Worm (Caenorhabditis elegans) whole organism, L4 larva: ENCODE data around the gene byn-1.

Experiments used
- F10B5.3 ChIP-seq: sonication (generic microtip); optimal IDR thresholded peaks from 2 replicates; lab custom pipeline; 2016; ENCODE audit warnings: mild to moderate bottlenecking, missing genetic modification characterization, missing compliant biosample characterization
- T20F7.1 ChIP-seq: fragments of 200-800 bp; sonication (Bioruptor generic); optimal IDR thresholded peaks from 2 replicates; lab custom pipeline; 2018; ENCODE audit warnings: mild to moderate bottlenecking, missing genetic modification characterization, missing compliant biosample characterization
- Y105C5A.15 ChIP-seq: fragments of 200-800 bp; sonication (Bioruptor generic); IDR thresholded peaks from 2 replicates; pipeline ENCODE4 v1.3.6; 2022; ENCODE audit warnings: missing genetic modification characterization, missing compliant biosample characterization
- Y48G9A.11 ChIP-seq: fragments of 200-800 bp; sonication (Bioruptor generic); IDR thresholded peaks from 2 replicates; pipeline ENCODE4 v1.3.6; 2022; ENCODE audit warnings: missing genetic modification reagents, missing genetic modification characterization, missing compliant biosample characterization
- Y75B8A.6 ChIP-seq: fragments of 200-800 bp; sonication (Bioruptor generic); IDR thresholded peaks from 2 replicates; pipeline ENCODE4 v1.3.6; 2022; ENCODE audit warnings: missing genetic modification reagents, missing genetic modification characterization, missing compliant biosample characterization
- aha-1 ChIP-seq: fragments of 150-350 bp; peaks from one replicate; lab custom pipeline; 2014; ENCODE audit warnings: missing biosample characterization, missing genetic modification characterization
- ama-1 ChIP-seq: fragments of 150-350 bp; optimal IDR thresholded peaks from 2 replicates; lab custom pipeline; 2014; ENCODE audit warnings: inconsistent platforms, mixed read lengths
- arid-1 ChIP-seq: fragments of 200-800 bp; sonication (Bioruptor generic); conservative IDR thresholded peaks from 2 replicates; pipeline ENCODE4 v1.3.6; 2022; ENCODE audit warnings: missing genetic modification reagents, missing genetic modification characterization, missing compliant biosample characterization
- ceh-32 ChIP-seq: sonication (generic microtip); optimal IDR thresholded peaks from 2 replicates; lab custom pipeline; 2016; ENCODE audit warnings: mild to moderate bottlenecking, missing genetic modification characterization, missing compliant biosample characterization; ENCODE audit not compliant: poor library complexity
- ceh-44 ChIP-seq: fragments of 200-800 bp; sonication (Bioruptor generic); IDR thresholded peaks from 2 replicates; pipeline ENCODE4 v1.3.6; 2022; ENCODE audit warnings: missing genetic modification reagents, missing genetic modification characterization, missing compliant biosample characterization
- ceh-62 ChIP-seq: sonication (generic microtip); optimal IDR thresholded peaks from 2 replicates; lab custom pipeline; 2017; ENCODE audit warnings: missing biosample characterization, missing genetic modification characterization
- ceh-82 ChIP-seq: sonication (generic microtip); optimal IDR thresholded peaks from 2 replicates; lab custom pipeline; 2017; ENCODE audit warnings: missing biosample characterization, missing genetic modification characterization
- cey-2 ChIP-seq: sonication (generic microtip); optimal IDR thresholded peaks from 3 replicates; lab custom pipeline; 2017; ENCODE audit warnings: missing genetic modification characterization, mild to moderate bottlenecking, missing compliant biosample characterization, antibody characterized with exemption, borderline replicate concordance; ENCODE audit not compliant: insufficient read depth
- ctbp-1 ChIP-seq: fragments of 200-800 bp; sonication (Bioruptor generic); IDR thresholded peaks from 2 replicates; pipeline ENCODE4 v1.3.6; 2022; ENCODE audit warnings: missing genetic modification reagents, missing genetic modification characterization, missing compliant biosample characterization
- dmd-6 ChIP-seq: fragments of 200-800 bp; sonication (Bioruptor generic); IDR thresholded peaks from 2 replicates; pipeline ENCODE4 v1.3.6; 2022; ENCODE audit warnings: missing genetic modification reagents, missing genetic modification characterization, missing compliant biosample characterization
- egl-27 ChIP-seq: sonication (generic microtip); optimal IDR thresholded peaks from 3 replicates; lab custom pipeline; 2017; ENCODE audit warnings: missing biosample characterization, missing genetic modification reagents, missing genetic modification characterization
- egl-43 ChIP-seq: fragments of 200-800 bp; sonication (Bioruptor generic); IDR thresholded peaks from 2 replicates; pipeline ENCODE4 v1.3.6; 2022; ENCODE audit warnings: missing genetic modification reagents, missing genetic modification characterization, missing compliant biosample characterization
- fos-1 ChIP-seq: fragments of 150-350 bp; optimal IDR thresholded peaks from 2 replicates; lab custom pipeline; 2014; ENCODE audit warnings: missing biosample characterization, missing genetic modification characterization
- gei-8 ChIP-seq: fragments of 200-800 bp; sonication (Bioruptor generic); optimal IDR thresholded peaks from 2 replicates; lab custom pipeline; 2018; ENCODE audit warnings: mild to moderate bottlenecking, missing genetic modification characterization, missing compliant biosample characterization
- hlh-11 ChIP-seq: fragments of 200-800 bp; sonication (Bioruptor generic); optimal IDR thresholded peaks from 2 replicates; lab custom pipeline; 2018; ENCODE audit warnings: mild to moderate bottlenecking, missing genetic modification characterization, missing compliant biosample characterization
- lim-7 ChIP-seq: fragments of 200-800 bp; sonication (Bioruptor generic); IDR thresholded peaks from 2 replicates; pipeline ENCODE4 v1.3.6; 2022; ENCODE audit warnings: missing genetic modification characterization, missing compliant biosample characterization
- lin-15B ChIP-seq: fragments of 150-350 bp; sonication (generic microtip); optimal IDR thresholded peaks from 3 replicates; lab custom pipeline; 2014; ENCODE audit warnings: missing biosample characterization, missing genetic modification characterization
- lin-29 ChIP-seq: fragments of 200-800 bp; sonication (Bioruptor generic); IDR thresholded peaks from 2 replicates; pipeline ENCODE4 v1.3.6; 2022; ENCODE audit warnings: missing genetic modification reagents, missing genetic modification characterization, missing compliant biosample characterization
- lir-3 ChIP-seq: sonication (generic microtip); optimal IDR thresholded peaks from 2 replicates; lab custom pipeline; 2016; ENCODE audit warnings: mild to moderate bottlenecking, missing genetic modification characterization, missing compliant biosample characterization
- lsy-2 ChIP-seq, 2 experiments: fragments of 150-350 bp in 1 of 2; sonication (generic microtip) in 1 of 2; optimal IDR thresholded peaks; 2 replicates each; lab custom pipeline; 2014 to 2017; ENCODE audit warnings: missing biosample characterization in 2 of 2, missing genetic modification characterization in 2 of 2
- mdl-1 ChIP-seq, 2 experiments: fragments of 150-350 bp in 1 of 2; sonication (generic microtip) in 1 of 2; optimal IDR thresholded peaks; 2 replicates each; lab custom pipeline; 2014 to 2017; ENCODE audit warnings: missing biosample characterization in 2 of 2, missing genetic modification characterization in 2 of 2
- mep-1 ChIP-seq: fragments of 150-350 bp; sonication (generic microtip); optimal IDR thresholded peaks from 3 replicates; lab custom pipeline; 2014; ENCODE audit warnings: missing biosample characterization, missing genetic modification characterization
- nhr-102 ChIP-seq: sonication (generic microtip); optimal IDR thresholded peaks from 2 replicates; lab custom pipeline; 2016; ENCODE audit warnings: mild to moderate bottlenecking, missing genetic modification characterization, moderate library complexity, missing compliant biosample characterization
- nhr-237 ChIP-seq: sonication (generic microtip); optimal IDR thresholded peaks from 2 replicates; lab custom pipeline; 2017; ENCODE audit warnings: missing biosample characterization, missing genetic modification characterization
- nhr-25 ChIP-seq: sonication (generic microtip); optimal IDR thresholded peaks from 2 replicates; lab custom pipeline; 2017; ENCODE audit warnings: missing genetic modification characterization, mild to moderate bottlenecking, missing compliant biosample characterization, antibody characterized with exemption, moderate library complexity, borderline replicate concordance; ENCODE audit not compliant: insufficient read depth
- nhr-28 ChIP-seq: fragments of 150-350 bp; optimal IDR thresholded peaks from 2 replicates; lab custom pipeline; 2014; ENCODE audit warnings: missing biosample characterization, missing genetic modification characterization
- nhr-42 ChIP-seq: fragments of 200-800 bp; sonication (Bioruptor generic); IDR thresholded peaks from 2 replicates; pipeline ENCODE4 v1.3.6; 2022; ENCODE audit warnings: missing genetic modification characterization, missing compliant biosample characterization
- nhr-6 ChIP-seq: fragments of 150-350 bp; optimal IDR thresholded peaks from 2 replicates; lab custom pipeline; 2014; ENCODE audit warnings: missing biosample characterization, missing genetic modification characterization
- nhr-77 ChIP-seq: fragments of 150-350 bp; optimal IDR thresholded peaks from 2 replicates; lab custom pipeline; 2014; ENCODE audit warnings: missing biosample characterization, missing genetic modification characterization
- rbr-2 ChIP-seq: sonication (generic microtip); optimal IDR thresholded peaks from 2 replicates; lab custom pipeline; 2016; ENCODE audit warnings: missing genotype, missing genetic modification characterization, missing compliant biosample characterization
- saeg-2 ChIP-seq: fragments of 200-800 bp; sonication (Bioruptor generic); IDR thresholded peaks from 2 replicates; pipeline ENCODE4 v1.3.6; 2022; ENCODE audit warnings: missing genetic modification reagents, missing genetic modification characterization, missing compliant biosample characterization
- set-16 ChIP-seq: fragments of 200-800 bp; sonication (Bioruptor generic); IDR thresholded peaks from 2 replicates; pipeline ENCODE4 v1.3.6; 2022; ENCODE audit warnings: missing genetic modification reagents, missing genetic modification characterization, missing compliant biosample characterization
- snpc-1.2 ChIP-seq: fragments of 200-800 bp; sonication (Bioruptor generic); IDR thresholded peaks from 2 replicates; pipeline ENCODE4 v1.3.6; 2022; ENCODE audit warnings: missing genetic modification reagents, missing genetic modification characterization, missing compliant biosample characterization
- spr-1 ChIP-seq: sonication (generic microtip); optimal IDR thresholded peaks from 2 replicates; lab custom pipeline; 2016; ENCODE audit warnings: mild to moderate bottlenecking, missing genetic modification characterization, missing compliant biosample characterization
- tag-97 ChIP-seq: fragments of 200-800 bp; sonication (Bioruptor generic); IDR thresholded peaks from 2 replicates; pipeline ENCODE4 v1.3.6; 2022; ENCODE audit warnings: missing genetic modification characterization, missing compliant biosample characterization
- unc-62 ChIP-seq, 3 experiments: fragments of 150-350 bp in 1 of 3; sonication (generic microtip); optimal IDR thresholded peaks in 2 of 3; peaks in 1 of 3; 1 replicate in 1 of 3; 2 replicates in 2 of 3; lab custom pipeline; 2014 to 2017; ENCODE audit warnings: missing biosample characterization in 3 of 3, missing genetic modification characterization in 3 of 3, missing genetic modification reagents in 3 of 3, missing genotype in 1 of 3
- vab-7 ChIP-seq: fragments of 200-800 bp; sonication (Bioruptor generic); IDR thresholded peaks from 2 replicates; pipeline ENCODE4 v1.3.6; 2022; ENCODE audit warnings: missing genetic modification reagents, missing genetic modification characterization, missing compliant biosample characterization
- zfp-2 ChIP-seq: sonication (generic microtip); optimal IDR thresholded peaks from 2 replicates; lab custom pipeline; 2016; ENCODE audit warnings: mild to moderate bottlenecking, missing genetic modification characterization, missing compliant biosample characterization
- zip-2 ChIP-seq: fragments of 150-350 bp; optimal IDR thresholded peaks from 2 replicates; lab custom pipeline; 2014; ENCODE audit warnings: missing biosample characterization, missing genetic modification characterization

The byn-1 gene

DNA sequence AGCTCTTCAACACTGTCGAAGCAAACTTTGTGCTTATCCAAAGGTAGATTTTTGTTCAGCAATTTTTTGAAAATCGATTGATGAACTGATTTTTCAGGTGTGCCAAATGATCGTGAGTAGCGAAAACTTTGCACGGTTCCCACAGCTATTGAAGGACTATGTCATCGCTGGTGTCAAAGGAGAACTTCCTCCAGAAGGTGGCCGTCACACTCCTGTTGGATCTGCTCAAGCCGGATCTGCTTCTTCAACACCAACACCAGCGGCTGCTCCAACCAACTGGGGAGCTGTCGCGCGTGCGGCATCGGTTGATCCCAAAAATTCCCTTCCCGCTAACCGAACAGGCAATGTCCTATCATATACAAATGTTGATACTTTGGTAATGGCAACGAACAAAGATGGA lies 21.6 kb downstream of the byn-1 start:
- peak; percentile 43; the same call in 1 of the 2 replicates for TF ChIP-seq set-16 (GFP tag; lab: Robert Waterston, UW)
- TF ChIP-seq egl-27 (tag; lab: Kevin White, UChicago) = no peak

DNA sequence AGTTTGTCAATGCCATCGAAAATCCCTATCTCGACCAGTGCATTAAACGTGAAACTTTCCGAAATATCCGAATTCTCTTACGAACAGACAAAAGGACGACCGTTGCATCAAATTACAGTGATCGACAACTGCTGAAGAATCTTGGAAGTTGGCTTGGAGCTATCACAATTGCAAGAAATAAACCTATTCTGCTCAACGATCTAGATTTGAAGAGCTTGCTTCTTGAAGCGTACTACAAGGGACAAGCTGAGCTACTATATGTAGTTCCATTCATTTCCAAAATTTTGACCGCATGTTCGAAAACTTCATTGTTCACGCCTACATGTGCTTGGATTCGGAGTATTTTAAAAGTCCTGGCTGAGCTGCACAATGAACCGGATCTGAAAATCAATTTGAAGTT lies 22.2 kb downstream of the byn-1 start:
- no peak for TF ChIP-seq Y105C5A.15
- TF ChIP-seq aha-1 (tag; lab: Kevin White, UChicago) = peak; percentile 95
- no peak for TF ChIP-seq cey-2 (tag; lab: Kevin White, UChicago)
- peak in 1 of 2 experiments; percentile 85 for TF ChIP-seq unc-62 (GFP tag; optimal IDR thresholded peaks at IDR 0.05 in 1 of 2; lab: Kevin White, UChicago)
- no peak for TF ChIP-seq unc-62 (tag; optimal IDR thresholded peaks at IDR 0.05; lab: Kevin White, UChicago)

DNA sequence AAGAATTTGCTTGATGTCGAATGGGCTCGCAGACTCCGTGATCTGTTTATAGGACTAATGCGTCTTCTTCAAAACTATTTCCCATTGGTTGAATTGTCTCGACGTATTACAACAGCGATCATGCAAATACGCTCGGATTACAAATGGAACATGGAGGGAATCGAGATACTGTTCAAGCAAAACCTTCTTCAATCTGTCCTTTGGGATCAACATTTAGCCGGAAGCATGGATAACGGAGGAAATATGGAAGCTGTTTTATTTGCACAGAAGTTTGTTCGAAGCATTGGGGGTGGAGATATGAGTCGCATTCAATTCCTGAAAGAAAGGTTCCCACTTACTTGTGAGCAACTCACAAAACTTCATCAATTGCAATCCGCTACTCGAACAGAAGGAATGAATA lies 24.0 kb downstream of the byn-1 start:
- TF ChIP-seq spr-1 (tag; lab: Kevin White, UChicago) (no peak), unc-62 (GFP tag; optimal IDR thresholded peaks at IDR 0.05 in 1 of 2; lab: Kevin White, UChicago) (peak in 1 of 2 experiments; percentile 95), unc-62 (tag; optimal IDR thresholded peaks at IDR 0.05; lab: Kevin White, UChicago) (no peak)

DNA sequence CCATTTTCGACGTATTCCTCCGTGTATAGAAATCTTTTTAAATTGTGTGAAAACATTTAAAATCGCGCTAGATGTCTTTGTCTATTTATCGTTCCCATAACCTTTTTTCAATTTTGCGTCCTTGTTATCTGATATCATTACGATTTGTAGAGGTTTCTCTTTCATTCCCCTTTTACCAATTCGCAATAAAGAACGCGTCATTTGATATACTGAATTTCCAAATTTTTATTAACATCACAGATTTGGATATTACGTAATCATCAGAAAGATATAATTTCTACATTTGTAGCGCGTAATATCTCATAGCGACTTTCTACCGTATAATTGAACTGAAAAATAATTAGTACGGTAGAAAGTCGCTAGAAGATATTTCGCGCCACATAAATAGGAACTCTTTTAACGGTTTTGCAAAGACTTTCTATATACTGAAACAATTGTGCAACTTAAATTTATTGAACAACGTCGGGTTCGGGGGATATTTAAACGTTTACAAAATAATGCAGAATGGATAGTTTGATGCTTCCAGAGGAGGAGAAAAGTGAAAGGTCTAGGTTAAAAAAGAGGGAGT lies 27.0 kb downstream of the byn-1 start:
- TF ChIP-seq set-16 (GFP tag; lab: Robert Waterston, UW) = no peak
- TF ChIP-seq mdl-1 (tag; optimal IDR thresholded peaks at IDR 0.05; lab: Kevin White, UChicago) = no peak
- no peak for TF ChIP-seq Y105C5A.15
- peak; percentile 31 for TF ChIP-seq nhr-102 (tag; lab: Kevin White, UChicago)
- no peak for TF ChIP-seq ctbp-1
- TF ChIP-seq F10B5.3 (tag; lab: Kevin White, UChicago) = no peak
- TF ChIP-seq nhr-42 = no peak
- no peak for TF ChIP-seq nhr-25
- TF ChIP-seq ama-1 (lab: Kevin White, UChicago) = peak; percentile 18
- no peak for TF ChIP-seq nhr-28 (tag; lab: Kevin White, UChicago)
- no peak for TF ChIP-seq gei-8 (GFP tag; lab: Kevin White, UChicago)
- TF ChIP-seq egl-43 (GFP tag; lab: Robert Waterston, UW) = no peak
- TF ChIP-seq ceh-82 (tag; lab: Kevin White, UChicago) = no peak
- no peak for TF ChIP-seq rbr-2 (tag; lab: Kevin White, UChicago)
- TF ChIP-seq arid-1 = peak; percentile 37; the same call in 1 of the 2 replicates
- no peak for TF ChIP-seq saeg-2 (GFP tag; lab: Robert Waterston, UW)
- 0 out of 2 replicates have a peak, but pooled peaks have one; percentile 28 for TF ChIP-seq Y75B8A.6 (GFP tag; lab: Robert Waterston, UW)
- TF ChIP-seq lir-3 (tag; lab: Kevin White, UChicago) = no peak
- TF ChIP-seq aha-1 (tag; lab: Kevin White, UChicago) = peak; percentile 9
- TF ChIP-seq Y48G9A.11 (GFP tag; lab: Robert Waterston, UW) = 0 out of 2 replicates have a peak, but pooled peaks have one; percentile 39
- TF ChIP-seq ceh-62 (tag; lab: Kevin White, UChicago) = no peak
- no peak for TF ChIP-seq dmd-6 (GFP tag; lab: Robert Waterston, UW)
- TF ChIP-seq tag-97 (GFP tag; lab: Robert Waterston, UW) = no peak
- no peak for TF ChIP-seq zfp-2 (tag; lab: Kevin White, UChicago)
- TF ChIP-seq ceh-32 (tag; lab: Kevin White, UChicago) = no peak
- no peak for TF ChIP-seq lim-7 (GFP tag; lab: Robert Waterston, UW)
- peak in 1 of 2 experiments; percentile 1 for TF ChIP-seq lsy-2 (tag; optimal IDR thresholded peaks at IDR 0.05; lab: Kevin White, UChicago)
- TF ChIP-seq nhr-237 (tag; lab: Kevin White, UChicago) = no peak
- peak; percentile 37 for TF ChIP-seq mep-1 (tag; lab: Kevin White, UChicago)
- no peak for TF ChIP-seq snpc-1.2 (GFP tag; lab: Robert Waterston, UW)
- TF ChIP-seq nhr-77 (tag; lab: Kevin White, UChicago) = no peak
- TF ChIP-seq lin-29 (GFP tag; lab: Robert Waterston, UW) = no peak
- no peak for TF ChIP-seq ceh-44
- TF ChIP-seq T20F7.1 (GFP tag; lab: Kevin White, UChicago) = no peak
- no peak for TF ChIP-seq zip-2 (tag; lab: Kevin White, UChicago)
- no peak for TF ChIP-seq nhr-6
- no peak for TF ChIP-seq fos-1
- no peak for TF ChIP-seq vab-7 (GFP tag; lab: Robert Waterston, UW)
- no peak for TF ChIP-seq lin-15B (tag; lab: Kevin White, UChicago)
- TF ChIP-seq hlh-11 = no peak
- TF ChIP-seq egl-27 (tag; lab: Kevin White, UChicago) = no peak
